Worm (Caenorhabditis elegans) whole organism, L4 larva: ENCODE data around the gene C53A3.3.

Source experiments
- F10B5.3 ChIP-seq: sonication (generic microtip); optimal IDR thresholded peaks from 2 replicates; lab custom pipeline; 2016; ENCODE audit warnings: mild to moderate bottlenecking, missing genetic modification characterization, missing compliant biosample characterization
- F44E2.7 ChIP-seq: fragments of 200-800 bp; sonication (Bioruptor generic); IDR thresholded peaks from 2 replicates; pipeline ENCODE4 v2.1.2; 2022; ENCODE audit warnings: missing genetic modification characterization, missing compliant biosample characterization
- T20F7.1 ChIP-seq: fragments of 200-800 bp; sonication (Bioruptor generic); optimal IDR thresholded peaks from 2 replicates; lab custom pipeline; 2018; ENCODE audit warnings: mild to moderate bottlenecking, missing genetic modification characterization, missing compliant biosample characterization
- Y48G9A.11 ChIP-seq: fragments of 200-800 bp; sonication (Bioruptor generic); IDR thresholded peaks from 2 replicates; pipeline ENCODE4 v1.3.6; 2022; ENCODE audit warnings: missing genetic modification reagents, missing genetic modification characterization, missing compliant biosample characterization
- ZK337.2 ChIP-seq: fragments of 200-800 bp; sonication (Bioruptor generic); IDR thresholded peaks from 2 replicates; pipeline ENCODE4 v1.3.6; 2022; ENCODE audit warnings: missing genetic modification reagents, missing genetic modification characterization, missing compliant biosample characterization
- aha-1 ChIP-seq: fragments of 150-350 bp; peaks from one replicate; lab custom pipeline; 2014; ENCODE audit warnings: missing biosample characterization, missing genetic modification characterization
- aly-2 ChIP-seq: sonication (generic microtip); optimal IDR thresholded peaks from 2 replicates; lab custom pipeline; 2018; ENCODE audit warnings: missing biosample characterization, missing genetic modification characterization
- ceh-32 ChIP-seq: sonication (generic microtip); optimal IDR thresholded peaks from 2 replicates; lab custom pipeline; 2016; ENCODE audit warnings: mild to moderate bottlenecking, missing genetic modification characterization, missing compliant biosample characterization; ENCODE audit not compliant: poor library complexity
- ceh-44 ChIP-seq: fragments of 200-800 bp; sonication (Bioruptor generic); IDR thresholded peaks from 2 replicates; pipeline ENCODE4 v1.3.6; 2022; ENCODE audit warnings: missing genetic modification reagents, missing genetic modification characterization, missing compliant biosample characterization
- ctbp-1 ChIP-seq: fragments of 200-800 bp; sonication (Bioruptor generic); IDR thresholded peaks from 2 replicates; pipeline ENCODE4 v1.3.6; 2022; ENCODE audit warnings: missing genetic modification reagents, missing genetic modification characterization, missing compliant biosample characterization
- daf-16 ChIP-seq, 3 experiments: sonication (generic microtip); optimal IDR thresholded peaks; 2 replicates each; lab custom pipeline; 2016 to 2017; ENCODE audit warnings: missing genetic modification characterization in 3 of 3, missing genetic modification reagents in 3 of 3, mild to moderate bottlenecking in 2 of 3, missing compliant biosample characterization in 2 of 3, missing biosample characterization in 1 of 3, moderate library complexity in 1 of 3
- dmd-8 ChIP-seq: fragments of 200-800 bp; sonication (Bioruptor generic); IDR thresholded peaks from 2 replicates; pipeline ENCODE4 v1.3.6; 2022; ENCODE audit warnings: missing genetic modification characterization, missing compliant biosample characterization
- dmd-9 ChIP-seq: fragments of 200-800 bp; sonication (Bioruptor generic); IDR thresholded peaks from 2 replicates; pipeline ENCODE4 v1.3.6; 2022; ENCODE audit warnings: missing genetic modification reagents, missing genetic modification characterization, missing compliant biosample characterization
- duxl-1 ChIP-seq: sonication (generic microtip); optimal IDR thresholded peaks from 2 replicates; lab custom pipeline; 2016; ENCODE audit warnings: mild to moderate bottlenecking, missing genetic modification characterization, moderate library complexity, missing compliant biosample characterization; ENCODE audit not compliant: poor library complexity
- egl-43 ChIP-seq: fragments of 200-800 bp; sonication (Bioruptor generic); IDR thresholded peaks from 2 replicates; pipeline ENCODE4 v1.3.6; 2022; ENCODE audit warnings: missing genetic modification reagents, missing genetic modification characterization, missing compliant biosample characterization
- gei-8 ChIP-seq: fragments of 200-800 bp; sonication (Bioruptor generic); optimal IDR thresholded peaks from 2 replicates; lab custom pipeline; 2018; ENCODE audit warnings: mild to moderate bottlenecking, missing genetic modification characterization, missing compliant biosample characterization
- hlh-11 ChIP-seq: fragments of 200-800 bp; sonication (Bioruptor generic); optimal IDR thresholded peaks from 2 replicates; lab custom pipeline; 2018; ENCODE audit warnings: mild to moderate bottlenecking, missing genetic modification characterization, missing compliant biosample characterization
- hlh-30 ChIP-seq: sonication (generic microtip); optimal IDR thresholded peaks from 2 replicates; lab custom pipeline; 2017; ENCODE audit warnings: antibody characterized with exemption, mild to moderate bottlenecking, missing genetic modification characterization, missing compliant biosample characterization; ENCODE audit not compliant: insufficient read depth
- jun-1 ChIP-seq: fragments of 150-350 bp; optimal IDR thresholded peaks from 2 replicates; lab custom pipeline; 2014; ENCODE audit warnings: missing biosample characterization, missing genetic modification reagents, missing genetic modification characterization
- lin-38 ChIP-seq: fragments of 200-800 bp; sonication (Bioruptor generic); IDR thresholded peaks from 2 replicates; pipeline ENCODE4 v1.3.6; 2022; ENCODE audit warnings: missing genetic modification reagents, missing genetic modification characterization, missing compliant biosample characterization
- lsy-2 ChIP-seq, 2 experiments: fragments of 150-350 bp in 1 of 2; sonication (generic microtip) in 1 of 2; optimal IDR thresholded peaks; 2 replicates each; lab custom pipeline; 2014 to 2017; ENCODE audit warnings: missing biosample characterization in 2 of 2, missing genetic modification characterization in 2 of 2
- mxl-2 ChIP-seq: fragments of 200-800 bp; sonication (Bioruptor generic); conservative IDR thresholded peaks from 2 replicates; pipeline ENCODE4 v1.3.6; 2022; ENCODE audit warnings: missing genetic modification reagents, missing genetic modification characterization, missing compliant biosample characterization
- nhr-10 ChIP-seq: fragments of 150-350 bp; optimal IDR thresholded peaks from 2 replicates; lab custom pipeline; 2014; ENCODE audit warnings: missing biosample characterization, missing genetic modification characterization
- nhr-102 ChIP-seq: sonication (generic microtip); optimal IDR thresholded peaks from 2 replicates; lab custom pipeline; 2016; ENCODE audit warnings: mild to moderate bottlenecking, missing genetic modification characterization, moderate library complexity, missing compliant biosample characterization
- nhr-11 ChIP-seq: fragments of 150-350 bp; optimal IDR thresholded peaks from 2 replicates; lab custom pipeline; 2014; ENCODE audit warnings: missing biosample characterization, missing genetic modification characterization
- nhr-237 ChIP-seq: sonication (generic microtip); optimal IDR thresholded peaks from 2 replicates; lab custom pipeline; 2017; ENCODE audit warnings: missing biosample characterization, missing genetic modification characterization
- nhr-28 ChIP-seq: fragments of 150-350 bp; optimal IDR thresholded peaks from 2 replicates; lab custom pipeline; 2014; ENCODE audit warnings: missing biosample characterization, missing genetic modification characterization
- nhr-42 ChIP-seq: fragments of 200-800 bp; sonication (Bioruptor generic); IDR thresholded peaks from 2 replicates; pipeline ENCODE4 v1.3.6; 2022; ENCODE audit warnings: missing genetic modification characterization, missing compliant biosample characterization
- pha-4 ChIP-seq, 2 experiments: fragments of 150-350 bp in 1 of 2; fragments of 200-800 bp in 1 of 2; sonication (Bioruptor generic) in 1 of 2; IDR thresholded peaks in 1 of 2; optimal IDR thresholded peaks in 1 of 2; 2 replicates each; pipeline versions ENCODE4 v1.3.6 to Lab custom; 2014 to 2022; ENCODE audit warnings: missing genetic modification characterization in 2 of 2, missing genetic modification reagents in 2 of 2, missing biosample characterization in 1 of 2, missing compliant biosample characterization in 1 of 2
- sdz-12 ChIP-seq: fragments of 200-800 bp; sonication (Bioruptor generic); optimal IDR thresholded peaks from 2 replicates; lab custom pipeline; 2018; ENCODE audit warnings: mild to moderate bottlenecking, missing genetic modification characterization, missing compliant biosample characterization
- set-16 ChIP-seq: fragments of 200-800 bp; sonication (Bioruptor generic); IDR thresholded peaks from 2 replicates; pipeline ENCODE4 v1.3.6; 2022; ENCODE audit warnings: missing genetic modification reagents, missing genetic modification characterization, missing compliant biosample characterization
- spr-1 ChIP-seq: sonication (generic microtip); optimal IDR thresholded peaks from 2 replicates; lab custom pipeline; 2016; ENCODE audit warnings: mild to moderate bottlenecking, missing genetic modification characterization, missing compliant biosample characterization
- spr-3 ChIP-seq: fragments of 200-800 bp; sonication (Bioruptor generic); optimal IDR thresholded peaks from 2 replicates; lab custom pipeline; 2018; ENCODE audit warnings: mild to moderate bottlenecking, missing genetic modification characterization, missing compliant biosample characterization
- tra-1 ChIP-seq: fragments of 200-800 bp; sonication (Bioruptor generic); IDR thresholded peaks from 2 replicates; pipeline ENCODE4 v1.3.6; 2022; ENCODE audit warnings: missing genetic modification reagents, missing genetic modification characterization, missing compliant biosample characterization
- zip-2 ChIP-seq: fragments of 150-350 bp; optimal IDR thresholded peaks from 2 replicates; lab custom pipeline; 2014; ENCODE audit warnings: missing biosample characterization, missing genetic modification characterization
- ztf-7 ChIP-seq: fragments of 150-350 bp; optimal IDR thresholded peaks from 2 replicates; lab custom pipeline; 2014; ENCODE audit warnings: missing biosample characterization, missing genetic modification characterization

Gene C53A3.3

DNA sequence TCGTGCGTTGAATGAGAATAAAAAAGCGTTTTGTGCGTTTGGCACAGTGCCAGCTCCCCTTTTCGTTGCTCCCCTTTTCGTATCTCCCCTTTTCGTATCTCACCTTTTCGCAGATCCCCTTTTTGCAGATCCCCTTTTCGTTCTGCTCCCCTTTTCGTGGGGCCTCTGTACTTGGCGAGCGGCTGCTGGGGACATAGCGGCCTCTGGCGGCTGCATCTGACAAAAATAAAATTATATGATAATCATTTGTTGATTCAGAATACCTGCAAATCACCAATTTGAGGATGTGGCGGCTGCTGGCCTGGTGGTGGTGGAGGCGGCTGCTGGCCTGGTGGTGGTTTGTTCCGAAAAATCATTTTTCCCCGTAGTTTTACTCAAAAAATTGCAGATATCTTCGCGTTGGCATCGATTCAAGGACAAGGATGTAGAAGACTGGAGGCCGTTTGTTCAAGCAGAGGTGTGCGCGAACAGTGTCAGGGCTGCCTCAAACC, 1.0 kb upstream of the C53A3.3 start, which contains the start of gene K09H11.11:
Gene K09H11.11, minus strand, starts transcription at position 51 of the 491 bp plus-strand sequence.
- TF ChIP-seq ceh-44 (GFP tag; lab: Robert Waterston, UW) (peak; percentile 2; the same call in 1 of the 2 replicates), set-16 (peak; percentile 83)

DNA sequence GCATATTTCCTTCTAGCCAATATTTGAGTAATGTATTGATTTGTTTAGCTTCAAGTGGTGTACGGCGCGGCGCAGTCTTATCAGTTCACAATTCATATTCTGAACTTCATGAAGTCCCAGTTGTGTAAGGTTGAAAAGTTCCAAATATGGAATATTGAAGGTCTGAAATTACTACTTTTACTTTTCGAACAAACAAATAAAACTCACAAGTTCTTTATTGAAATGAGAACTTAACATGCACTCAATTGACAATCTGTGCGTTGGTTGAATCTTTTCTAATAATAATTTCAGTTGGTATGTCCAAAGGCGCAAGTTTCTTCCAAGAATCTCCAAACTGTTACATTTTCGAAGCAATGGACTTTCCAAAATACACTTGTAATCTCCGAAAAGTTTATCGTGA, 2.5 kb downstream of the C53A3.3 start, which contains the start of gene C53A3.4:
Gene C53A3.4, minus strand, starts transcription at position 101 of the 400 bp plus-strand sequence.
- TF ChIP-seq zip-2 (no peak), Y48G9A.11 (no peak), jun-1 (tag; lab: Kevin White, UChicago) (no peak), nhr-42 (no peak), spr-1 (no peak), duxl-1 (tag; lab: Kevin White, UChicago) (no peak), F44E2.7 (GFP tag; lab: Robert Waterston, UW) (no peak), T20F7.1 (GFP tag; lab: Kevin White, UChicago) (no peak), dmd-9 (no peak), aha-1 (tag; lab: Kevin White, UChicago) (no peak), nhr-10 (no peak), spr-3 (GFP tag; lab: Kevin White, UChicago) (no peak), ZK337.2 (GFP tag; lab: Robert Waterston, UW) (no peak), ztf-7 (tag; lab: Kevin White, UChicago) (no peak), sdz-12 (GFP tag; lab: Kevin White, UChicago) (no peak), gei-8 (GFP tag; lab: Kevin White, UChicago) (no peak), pha-4 (GFP tag; IDR thresholded peaks at IDR 0.05; lab: Robert Waterston, UW) (no peak), pha-4 (tag; optimal IDR thresholded peaks at IDR 0.05; lab: Kevin White, UChicago) (no peak), ceh-32 (tag; lab: Kevin White, UChicago) (no peak), daf-16 (GFP tag; optimal IDR thresholded peaks at IDR 0.05; lab: Kevin White, UChicago) (no peak), daf-16 (tag; optimal IDR thresholded peaks at IDR 0.05; lab: Kevin White, UChicago) (no peak)

DNA sequence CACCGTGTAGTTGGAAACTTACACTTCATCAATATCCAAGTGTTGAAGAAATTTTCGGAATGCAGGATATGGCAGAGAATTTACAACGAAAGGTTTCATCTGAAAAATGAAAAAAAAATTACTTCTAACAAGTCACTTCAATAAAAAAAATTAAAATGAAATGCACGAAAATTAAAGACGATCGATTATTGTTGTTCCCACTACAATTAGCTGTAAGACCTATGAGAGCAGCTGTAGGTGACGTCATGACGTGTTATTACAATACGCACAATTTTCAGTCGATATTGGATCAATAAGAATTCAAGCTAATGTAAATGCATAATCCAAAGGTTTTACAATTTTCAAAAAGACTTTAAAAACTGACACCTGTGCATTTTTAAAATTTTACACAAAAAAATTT, 3.8 kb downstream of the C53A3.3 start, which contains the start of gene C53A3.1:
Gene C53A3.1, minus strand, starts transcription at position 101 of the 400 bp plus-strand sequence.
- no peak for TF ChIP-seq lsy-2 (tag; optimal IDR thresholded peaks at IDR 0.05; lab: Kevin White, UChicago)
- TF ChIP-seq gei-8 (GFP tag; lab: Kevin White, UChicago), result no peak
- no peak for TF ChIP-seq tra-1 (GFP tag; lab: Robert Waterston, UW)
- TF ChIP-seq mxl-2 (GFP tag; lab: Robert Waterston, UW), result no peak
- TF ChIP-seq egl-43 (GFP tag; lab: Robert Waterston, UW), result no peak
- TF ChIP-seq dmd-8 (GFP tag; lab: Robert Waterston, UW), result no peak
- TF ChIP-seq hlh-11 (tag; lab: Kevin White, UChicago), result no peak
- no peak for TF ChIP-seq hlh-30 (tag; lab: Kevin White, UChicago)
- TF ChIP-seq F10B5.3 (tag; lab: Kevin White, UChicago), result no peak
- no peak for TF ChIP-seq ctbp-1 (GFP tag; lab: Robert Waterston, UW)
- no peak for TF ChIP-seq nhr-11 (tag; lab: Kevin White, UChicago)
- no peak for TF ChIP-seq nhr-102 (tag; lab: Kevin White, UChicago)
- no peak for TF ChIP-seq aly-2 (tag; lab: Kevin White, UChicago)
- no peak for TF ChIP-seq daf-16 (GFP tag; optimal IDR thresholded peaks at IDR 0.05; lab: Kevin White, UChicago)
- TF ChIP-seq daf-16 (tag; optimal IDR thresholded peaks at IDR 0.05; lab: Kevin White, UChicago), result no peak
- TF ChIP-seq F44E2.7 (GFP tag; lab: Robert Waterston, UW), result no peak
- no peak for TF ChIP-seq lin-38 (GFP tag; lab: Robert Waterston, UW)
- TF ChIP-seq nhr-28 (tag; lab: Kevin White, UChicago), result no peak
- no peak for TF ChIP-seq nhr-237
- TF ChIP-seq spr-3 (GFP tag; lab: Kevin White, UChicago), result no peak
- no peak for TF ChIP-seq dmd-9
